Worm (Caenorhabditis elegans) whole organism, young adult: ENCODE data around the gene col-69.

ENCODE experiments used
- B0019.2 ChIP-seq: fragments of 200-800 bp; sonication (Bioruptor generic); conservative IDR thresholded peaks from 2 replicates; pipeline ENCODE4 v1.3.6; 2022; ENCODE audit warnings: missing genetic modification reagents, missing genetic modification characterization, missing compliant biosample characterization
- F10E7.11 ChIP-seq: sonication (generic microtip); optimal IDR thresholded peaks from 2 replicates; lab custom pipeline; 2017; ENCODE audit warnings: mild to moderate bottlenecking, missing genetic modification characterization, moderate library complexity, missing compliant biosample characterization
- F22D6.2 ChIP-seq: sonication (generic microtip); optimal IDR thresholded peaks from 2 replicates; lab custom pipeline; 2016; ENCODE audit warnings: mild to moderate bottlenecking, missing genetic modification characterization, missing compliant biosample characterization
- F39B2.1 ChIP-seq: fragments of 200-800 bp; sonication (Bioruptor generic); IDR thresholded peaks from 2 replicates; pipeline ENCODE4 v1.3.6; 2022; ENCODE audit warnings: missing genetic modification reagents, missing genetic modification characterization, missing compliant biosample characterization
- F55B11.4 ChIP-seq: sonication (generic microtip); optimal IDR thresholded peaks from 2 replicates; lab custom pipeline; 2016; ENCODE audit warnings: missing compliant biosample characterization, missing genetic modification characterization, borderline replicate concordance; ENCODE audit not compliant: insufficient read depth
- F57C9.4 ChIP-seq: sonication (generic microtip); optimal IDR thresholded peaks from 2 replicates; lab custom pipeline; 2017; ENCODE audit warnings: mild to moderate bottlenecking, missing genetic modification characterization, missing compliant biosample characterization
- Y53F4B.3 ChIP-seq: fragments of 200-800 bp; sonication (Bioruptor generic); IDR thresholded peaks from 2 replicates; pipeline ENCODE4 v1.3.6; 2022; ENCODE audit warnings: missing genetic modification reagents, missing genetic modification characterization, missing compliant biosample characterization
- ZK185.1 ChIP-seq: sonication (generic microtip); optimal IDR thresholded peaks from 2 replicates; lab custom pipeline; 2016; ENCODE audit warnings: mild to moderate bottlenecking, missing genetic modification characterization, missing compliant biosample characterization; ENCODE audit not compliant: poor library complexity, severe bottlenecking
- akir-1 ChIP-seq: fragments of 200-800 bp; sonication (Bioruptor generic); optimal IDR thresholded peaks from 2 replicates; lab custom pipeline; 2018; ENCODE audit warnings: mild to moderate bottlenecking, missing genetic modification characterization, moderate library complexity, missing compliant biosample characterization
- ama-1 ChIP-seq, 3 experiments: fragments of 150-350 bp in 1 of 3; sonication (generic microtip) in 2 of 3; optimal IDR thresholded peaks; 2 replicates each; lab custom pipeline; 2014 to 2018; ENCODE audit warnings: missing biosample characterization in 2 of 3, missing genetic modification characterization in 2 of 3, missing genetic modification reagents in 2 of 3
- aptf-3 ChIP-seq: fragments of 200-800 bp; sonication (Bioruptor generic); IDR thresholded peaks from 2 replicates; pipeline ENCODE4 v1.3.6; 2022; ENCODE audit warnings: missing genetic modification characterization, missing compliant biosample characterization
- atf-7 ChIP-seq: sonication (generic microtip); optimal IDR thresholded peaks from 2 replicates; lab custom pipeline; 2017; ENCODE audit warnings: mild to moderate bottlenecking, missing genetic modification characterization, missing compliant biosample characterization
- athp-1 ChIP-seq: sonication (generic microtip); optimal IDR thresholded peaks from 2 replicates; lab custom pipeline; 2017; ENCODE audit warnings: mild to moderate bottlenecking, missing genetic modification characterization, missing compliant biosample characterization
- attf-6 ChIP-seq: fragments of 200-800 bp; sonication (Bioruptor generic); IDR thresholded peaks from 2 replicates; pipeline ENCODE4 v1.3.6; 2022; ENCODE audit warnings: missing genetic modification reagents, missing genetic modification characterization, missing compliant biosample characterization
- cebp-1 ChIP-seq, 2 experiments: fragments of 200-800 bp in 1 of 2; sonication (Bioruptor generic) in 1 of 2; sonication (generic microtip) in 1 of 2; IDR thresholded peaks in 1 of 2; optimal IDR thresholded peaks in 1 of 2; 2 replicates each; pipeline versions ENCODE4 v1.3.6 to Lab custom; 2017 to 2022; ENCODE audit warnings: missing compliant biosample characterization in 2 of 2, missing genetic modification characterization in 2 of 2, mild to moderate bottlenecking in 1 of 2, missing genetic modification reagents in 1 of 2, moderate library complexity in 1 of 2
- ceh-100 ChIP-seq: fragments of 200-800 bp; sonication (Bioruptor generic); IDR thresholded peaks from 2 replicates; pipeline ENCODE4 v1.3.6; 2022; ENCODE audit warnings: missing genetic modification reagents, missing genetic modification characterization, missing compliant biosample characterization
- ceh-40 ChIP-seq: fragments of 200-800 bp; sonication (Bioruptor generic); IDR thresholded peaks from 2 replicates; pipeline ENCODE4 v1.3.6; 2022; ENCODE audit warnings: missing genetic modification characterization, missing compliant biosample characterization
- ceh-91 ChIP-seq: fragments of 200-800 bp; sonication (Bioruptor generic); IDR thresholded peaks from 2 replicates; pipeline ENCODE4 v1.3.6; 2022; ENCODE audit warnings: missing genetic modification reagents, missing genetic modification characterization, missing compliant biosample characterization
- efl-1 ChIP-seq: fragments of 150-350 bp; optimal IDR thresholded peaks from 2 replicates; lab custom pipeline; 2014; ENCODE audit warnings: missing biosample characterization, missing genetic modification reagents, missing genetic modification characterization
- egl-44 ChIP-seq: fragments of 200-800 bp; sonication (Bioruptor generic); IDR thresholded peaks from 2 replicates; pipeline ENCODE4 v1.3.6; 2022; ENCODE audit warnings: missing genetic modification reagents, missing genetic modification characterization, missing compliant biosample characterization
- hlh-12 ChIP-seq: sonication (generic microtip); optimal IDR thresholded peaks from 2 replicates; lab custom pipeline; 2016; ENCODE audit warnings: missing genetic modification characterization, missing compliant biosample characterization
- hlh-26 ChIP-seq: fragments of 200-800 bp; sonication (Bioruptor generic); conservative IDR thresholded peaks from 2 replicates; pipeline ENCODE4 v1.3.6; 2022; ENCODE audit warnings: missing genetic modification reagents, missing genetic modification characterization, missing compliant biosample characterization
- hrde-1 ChIP-seq: sonication (generic microtip); optimal IDR thresholded peaks from 2 replicates; lab custom pipeline; 2016; ENCODE audit warnings: missing genetic modification characterization, mild to moderate bottlenecking, missing compliant biosample characterization, moderate library complexity, missing genotype, missing genetic modification reagents, borderline replicate concordance
- lin-54 ChIP-seq: fragments of 200-800 bp; sonication (Bioruptor generic); optimal IDR thresholded peaks from 2 replicates; lab custom pipeline; 2018; ENCODE audit warnings: mild to moderate bottlenecking, missing genetic modification characterization, missing compliant biosample characterization
- madf-10 ChIP-seq: sonication (generic microtip); optimal IDR thresholded peaks from 2 replicates; lab custom pipeline; 2016; ENCODE audit warnings: mild to moderate bottlenecking, missing genetic modification characterization, missing compliant biosample characterization
- nfya-2 ChIP-seq: fragments of 200-800 bp; sonication (Bioruptor generic); IDR thresholded peaks from 2 replicates; pipeline ENCODE4 v1.3.6; 2022; ENCODE audit warnings: missing genetic modification reagents, missing genetic modification characterization, missing compliant biosample characterization
- nfyb-1 ChIP-seq: fragments of 200-800 bp; sonication (Bioruptor generic); IDR thresholded peaks from 2 replicates; pipeline ENCODE4 v1.3.6; 2022; ENCODE audit warnings: missing genetic modification reagents, missing genetic modification characterization, missing compliant biosample characterization
- nhr-179 ChIP-seq: sonication (generic microtip); optimal IDR thresholded peaks from 2 replicates; lab custom pipeline; 2016; ENCODE audit warnings: mild to moderate bottlenecking, missing genetic modification characterization, missing compliant biosample characterization
- rpc-1 ChIP-seq, 2 experiments: fragments of 150-350 bp in 1 of 2; sonication (generic microtip) in 1 of 2; optimal IDR thresholded peaks; 2 replicates each; lab custom pipeline; 2014 to 2018; ENCODE audit warnings: missing biosample characterization in 1 of 2, missing genetic modification characterization in 1 of 2, missing genetic modification reagents in 1 of 2, missing genotype in 1 of 2
- sea-2 ChIP-seq: fragments of 200-800 bp; sonication (Bioruptor generic); IDR thresholded peaks from 2 replicates; pipeline ENCODE4 v1.3.6; 2022; ENCODE audit warnings: missing genetic modification characterization, missing compliant biosample characterization
- snpc-1.3 ChIP-seq: sonication (generic microtip); optimal IDR thresholded peaks from 2 replicates; lab custom pipeline; 2017; ENCODE audit warnings: missing genetic modification characterization, mild to moderate bottlenecking, missing compliant biosample characterization, antibody characterized with exemption, moderate library complexity, missing genotype, missing genetic modification reagents; ENCODE audit not compliant: insufficient read depth
- snpc-3.4 ChIP-seq: sonication (generic microtip); optimal IDR thresholded peaks from 2 replicates; lab custom pipeline; 2017; ENCODE audit warnings: missing genetic modification characterization, mild to moderate bottlenecking, missing compliant biosample characterization, antibody characterized with exemption, moderate library complexity, missing genotype, missing genetic modification reagents
- snpc-4 ChIP-seq, 5 experiments: fragments of 150-350 bp in 1 of 5; sonication (generic microtip) in 4 of 5; optimal IDR thresholded peaks; 2 replicates each; lab custom pipeline; 2014 to 2018; ENCODE audit warnings: missing genetic modification characterization in 5 of 5, missing biosample characterization in 3 of 5, antibody characterized with exemption in 2 of 5, mild to moderate bottlenecking in 2 of 5, missing compliant biosample characterization in 2 of 5, missing genotype in 2 of 5, moderate library complexity in 2 of 5, missing genetic modification reagents in 1 of 5
- sptf-2 ChIP-seq: fragments of 200-800 bp; sonication (Bioruptor generic); optimal IDR thresholded peaks from 2 replicates; lab custom pipeline; 2018; ENCODE audit warnings: mild to moderate bottlenecking, missing genetic modification characterization, missing compliant biosample characterization
- tbp1 ChIP-seq: fragments of 200-800 bp; sonication (Bioruptor generic); optimal IDR thresholded peaks from 2 replicates; lab custom pipeline; 2018; ENCODE audit warnings: mild to moderate bottlenecking, missing genetic modification characterization, missing compliant biosample characterization
- unc-130 ChIP-seq: sonication (generic microtip); optimal IDR thresholded peaks from 2 replicates; lab custom pipeline; 2016; ENCODE audit warnings: missing genetic modification reagents, missing genetic modification characterization, missing compliant biosample characterization
- xnd-1 ChIP-seq: sonication (generic microtip); optimal IDR thresholded peaks from 2 replicates; lab custom pipeline; 2016; ENCODE audit warnings: missing genotype, missing genetic modification reagents, missing genetic modification characterization, missing compliant biosample characterization
- ztf-22 ChIP-seq: fragments of 200-800 bp; sonication (Bioruptor generic); optimal IDR thresholded peaks from 2 replicates; lab custom pipeline; 2018; ENCODE audit warnings: mild to moderate bottlenecking, missing genetic modification characterization, moderate library complexity, missing compliant biosample characterization
- ztf-3 ChIP-seq: fragments of 200-800 bp; sonication (Bioruptor generic); optimal IDR thresholded peaks from 2 replicates; lab custom pipeline; 2018; ENCODE audit warnings: mild to moderate bottlenecking, missing genetic modification characterization, missing compliant biosample characterization

Gene col-69

ce11 chrII:282483-282882, 23.1 kb downstream of the col-69 start, which contains the start of gene trul-1:
Gene trul-1, minus strand, starts transcription at chrII:282583.
- no peak for TF ChIP-seq ceh-91
- TF ChIP-seq unc-130 (GFP tag; lab: Kevin White, UChicago), result no peak
- no peak for TF ChIP-seq madf-10 (tag; lab: Kevin White, UChicago)
- no peak for TF ChIP-seq ama-1 (optimal IDR thresholded peaks at IDR 0.05; lab: Kevin White, UChicago)
- TF ChIP-seq ama-1 (GFP tag; optimal IDR thresholded peaks at IDR 0.05; lab: Kevin White, UChicago), result no peak
- no peak for TF ChIP-seq ztf-22 (GFP tag; lab: Kevin White, UChicago)
- no peak for TF ChIP-seq hlh-26
- no peak for TF ChIP-seq nhr-179 (tag; lab: Kevin White, UChicago)
- TF ChIP-seq rpc-1 (optimal IDR thresholded peaks at IDR 0.05; lab: Kevin White, UChicago), result no peak
- no peak for TF ChIP-seq rpc-1 (tag; optimal IDR thresholded peaks at IDR 0.05; lab: Kevin White, UChicago)

DNA sequence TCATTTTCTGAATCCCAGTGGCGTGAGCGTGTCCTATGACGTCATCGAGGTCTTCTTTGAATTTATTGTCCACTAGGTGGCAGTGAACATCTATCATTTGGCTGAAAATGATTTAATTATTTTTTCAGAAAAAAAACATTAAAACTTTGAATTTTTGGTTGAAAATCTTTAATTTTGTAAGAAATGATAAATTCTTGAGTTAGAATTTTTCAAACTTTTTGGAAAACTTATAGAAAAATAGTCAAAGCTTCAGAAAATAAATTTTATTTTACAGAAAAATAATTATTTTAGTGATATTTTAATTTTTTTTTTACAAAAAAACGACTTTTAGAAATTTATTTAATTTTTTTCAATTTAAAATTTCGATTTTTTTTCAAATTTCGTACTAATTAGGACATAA, 26.9 kb downstream of the col-69 start, which contains the start of gene B0432.8:
Gene B0432.8 (minus strand): TSS at position 101 of the 400 bp plus-strand sequence.
- TF ChIP-seq snpc-3.4 (tag; lab: Kevin White, UChicago), result no peak
- TF ChIP-seq egl-44, result no peak
- TF ChIP-seq Y53F4B.3, result no peak
- no peak for TF ChIP-seq madf-10 (tag; lab: Kevin White, UChicago)
- no peak for TF ChIP-seq ceh-100 (GFP tag; lab: Robert Waterston, UW)
- no peak for TF ChIP-seq nfyb-1
- TF ChIP-seq F55B11.4 (tag; lab: Kevin White, UChicago), result no peak
- TF ChIP-seq B0019.2, result no peak
- no peak for TF ChIP-seq athp-1
- TF ChIP-seq tbp1 (GFP tag; lab: Kevin White, UChicago), result no peak
- TF ChIP-seq hlh-12 (tag; lab: Kevin White, UChicago), result no peak
- TF ChIP-seq sea-2 (GFP tag; lab: Robert Waterston, UW), result no peak

DNA sequence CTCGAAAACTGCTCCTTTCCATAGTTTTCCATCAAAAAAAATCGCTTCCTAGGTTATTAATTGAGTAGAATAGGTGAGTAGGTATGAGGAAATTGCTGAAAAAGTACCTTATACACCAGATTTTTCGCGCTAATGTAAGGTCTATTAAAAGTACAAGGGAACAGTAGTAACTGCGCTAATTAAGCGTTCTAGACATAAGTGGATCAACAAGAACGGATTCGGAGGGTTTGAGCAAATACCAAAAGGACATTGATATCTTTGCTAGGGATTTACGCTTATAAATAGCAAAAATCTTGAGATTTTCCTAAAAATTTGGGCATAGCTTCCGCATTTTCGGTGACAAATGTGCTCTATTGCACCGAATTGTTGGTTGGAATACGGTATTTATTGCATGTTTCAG, 31.7 kb downstream of the col-69 start, which contains the start of gene B0432.7:
Gene B0432.7 (minus strand): TSS at position 101 of the 400 bp plus-strand sequence.
- TF ChIP-seq ceh-91 (no peak), efl-1 (GFP tag; lab: Kevin White, UChicago) (no peak), athp-1 (no peak), F22D6.2 (no peak), sptf-2 (no peak), lin-54 (GFP tag; lab: Kevin White, UChicago) (no peak), ZK185.1 (tag; lab: Kevin White, UChicago) (no peak), attf-6 (GFP tag; lab: Robert Waterston, UW) (no peak), akir-1 (no peak), aptf-3 (GFP tag; lab: Robert Waterston, UW) (no peak), F57C9.4 (tag; lab: Kevin White, UChicago) (no peak), cebp-1 (GFP tag; IDR thresholded peaks at IDR 0.05; lab: Robert Waterston, UW) (no peak), cebp-1 (tag; optimal IDR thresholded peaks at IDR 0.05; lab: Kevin White, UChicago) (no peak), F39B2.1 (no peak), xnd-1 (tag; lab: Kevin White, UChicago) (no peak), ceh-40 (GFP tag; lab: Robert Waterston, UW) (no peak), nfya-2 (no peak), B0019.2 (no peak), snpc-1.3 (tag; lab: Kevin White, UChicago) (no peak)

ce11 chrII:264053-264452, 41.5 kb downstream of the col-69 start, which contains the start of gene B0432.14:
Gene B0432.14, plus strand, starts transcription at chrII:264353.
- TF ChIP-seq snpc-4 (GFP tag; optimal IDR thresholded peaks at IDR 0.05; lab: Kevin White, UChicago) (no peak), snpc-4 (tag; optimal IDR thresholded peaks at IDR 0.05; lab: Kevin White, UChicago) (no peak), atf-7 (tag; lab: Kevin White, UChicago) (no peak), F10E7.11 (tag; lab: Kevin White, UChicago) (no peak), hrde-1 (tag; lab: Kevin White, UChicago) (no peak), ztf-3 (GFP tag; lab: Kevin White, UChicago) (no peak)
